Fruit fly (Drosophila melanogaster) whole organism, prepupa: ENCODE measurements around the gene CG12236.

Source experiments
- Blimp-1 ChIP-seq: fragments of 200-800 bp; sonication (Bioruptor generic); optimal IDR thresholded peaks from 3 replicates; lab custom pipeline; 2017; ENCODE audit warnings: missing biosample characterization, missing genetic modification characterization, mild to moderate bottlenecking, moderate library complexity, missing genetic modification reagents
- CG10631 ChIP-seq: fragments of 200-800 bp; sonication (Bioruptor generic); optimal IDR thresholded peaks from 2 replicates; lab custom pipeline; 2016; ENCODE audit warnings: missing biosample characterization, missing genetic modification characterization
- CG10669 ChIP-seq: fragments of 200-800 bp; sonication (Bioruptor generic); optimal IDR thresholded peaks from 3 replicates; lab custom pipeline; 2018; ENCODE audit warnings: missing biosample characterization, mild to moderate bottlenecking, missing genetic modification characterization, moderate library complexity
- CG11762 ChIP-seq: fragments of 200-800 bp; sonication (Bioruptor generic); optimal IDR thresholded peaks from 3 replicates; lab custom pipeline; 2016; ENCODE audit warnings: missing biosample characterization, missing genetic modification characterization; ENCODE audit not compliant: insufficient read depth
- CG11902 ChIP-seq: fragments of 200-800 bp; sonication (Bioruptor generic); optimal IDR thresholded peaks from 3 replicates; lab custom pipeline; 2016; ENCODE audit warnings: missing biosample characterization, missing genetic modification characterization
- CG15336 ChIP-seq: fragments of 200-800 bp; sonication (Bioruptor generic); IDR thresholded peaks from 2 replicates; pipeline ENCODE4 v1.3.6; 2022; ENCODE audit warnings: missing biosample characterization, missing genetic modification characterization
- CG1621 ChIP-seq: fragments of 200-800 bp; sonication (Bioruptor generic); optimal IDR thresholded peaks from 3 replicates; lab custom pipeline; 2018; ENCODE audit warnings: missing biosample characterization, mild to moderate bottlenecking, missing genetic modification characterization
- CG16779 ChIP-seq: fragments of 200-800 bp; sonication (Bioruptor generic); optimal IDR thresholded peaks from 3 replicates; lab custom pipeline; 2017; ENCODE audit warnings: missing biosample characterization, mild to moderate bottlenecking, missing genetic modification characterization
- CG31627 ChIP-seq: fragments of 200-800 bp; sonication (Bioruptor generic); optimal IDR thresholded peaks from 3 replicates; lab custom pipeline; 2016; ENCODE audit warnings: missing biosample characterization, missing genetic modification characterization
- CG32006 ChIP-seq: fragments of 200-800 bp; sonication (Bioruptor generic); optimal IDR thresholded peaks from 3 replicates; lab custom pipeline; 2017; ENCODE audit warnings: missing biosample characterization, mild to moderate bottlenecking, missing genetic modification characterization
- CG6163 ChIP-seq: fragments of 200-800 bp; sonication (Bioruptor generic); IDR thresholded peaks from 3 replicates; pipeline ENCODE4 v1.3.6; 2022; ENCODE audit warnings: missing biosample characterization, missing genetic modification characterization
- CG6276 ChIP-seq: fragments of 200-800 bp; sonication (Bioruptor generic); optimal IDR thresholded peaks from 2 replicates; lab custom pipeline; 2017; ENCODE audit warnings: missing biosample characterization, mild to moderate bottlenecking, missing genetic modification characterization
- CG6792 ChIP-seq: fragments of 200-800 bp; sonication (Bioruptor generic); optimal IDR thresholded peaks from 3 replicates; lab custom pipeline; 2016; ENCODE audit warnings: missing biosample characterization, missing genetic modification characterization
- CG6808 ChIP-seq: fragments of 200-800 bp; sonication (Bioruptor generic); optimal IDR thresholded peaks from 3 replicates; lab custom pipeline; 2017; ENCODE audit warnings: missing biosample characterization, missing genetic modification characterization, mild to moderate bottlenecking, moderate library complexity, missing genetic modification reagents
- CG8119 ChIP-seq: fragments of 200-800 bp; sonication (Bioruptor generic); IDR thresholded peaks from 3 replicates; pipeline ENCODE4 v1.3.6; 2022; ENCODE audit warnings: missing biosample characterization, missing genetic modification characterization
- CG8632 ChIP-seq: fragments of 200-800 bp; sonication (Bioruptor generic); optimal IDR thresholded peaks from 3 replicates; lab custom pipeline; 2016; ENCODE audit warnings: missing biosample characterization, missing genetic modification characterization
- Eip75B ChIP-seq: fragments of 200-800 bp; sonication (Bioruptor generic); optimal IDR thresholded peaks from 3 replicates; lab custom pipeline; 2016; ENCODE audit warnings: missing biosample characterization, missing genetic modification characterization
- Eip78C ChIP-seq: fragments of 200-800 bp; sonication (Bioruptor generic); peaks from one replicate; lab custom pipeline; 2016; ENCODE audit warnings: missing biosample characterization, missing genetic modification characterization
- Ets21C ChIP-seq: fragments of 200-800 bp; sonication (Bioruptor generic); optimal IDR thresholded peaks from 3 replicates; lab custom pipeline; 2016; ENCODE audit warnings: missing biosample characterization, missing genetic modification characterization
- Hr39 ChIP-seq: fragments of 200-800 bp; sonication (Bioruptor generic); optimal IDR thresholded peaks from 2 replicates; lab custom pipeline; 2016; ENCODE audit warnings: missing biosample characterization, missing genetic modification characterization
- Hr4 ChIP-seq: fragments of 200-800 bp; sonication (Bioruptor generic); optimal IDR thresholded peaks from 3 replicates; lab custom pipeline; 2016; ENCODE audit warnings: missing biosample characterization, missing genetic modification characterization
- Lpt ChIP-seq: fragments of 200-800 bp; sonication (Bioruptor generic); optimal IDR thresholded peaks from 3 replicates; lab custom pipeline; 2016; ENCODE audit warnings: missing biosample characterization, missing genetic modification characterization
- Met ChIP-seq: fragments of 200-800 bp; sonication (Bioruptor generic); optimal IDR thresholded peaks from 3 replicates; lab custom pipeline; 2016; ENCODE audit warnings: missing biosample characterization, missing genetic modification characterization
- Smox ChIP-seq: fragments of 200-800 bp; sonication (Bioruptor generic); optimal IDR thresholded peaks from 3 replicates; lab custom pipeline; 2016; ENCODE audit warnings: missing biosample characterization, missing genetic modification characterization
- Sox14 ChIP-seq: fragments of 200-800 bp; sonication (Bioruptor generic); optimal IDR thresholded peaks from 3 replicates; lab custom pipeline; 2016; ENCODE audit warnings: missing biosample characterization, missing genetic modification characterization
- Sox15 ChIP-seq: fragments of 200-800 bp; sonication (Bioruptor generic); optimal IDR thresholded peaks from 3 replicates; lab custom pipeline; 2016; ENCODE audit warnings: missing biosample characterization, missing genetic modification characterization
- acj6 ChIP-seq: fragments of 200-800 bp; sonication (Bioruptor generic); optimal IDR thresholded peaks from 3 replicates; lab custom pipeline; 2016; ENCODE audit warnings: missing biosample characterization, missing genetic modification characterization
- cyc ChIP-seq: fragments of 200-800 bp; sonication (Bioruptor generic); optimal IDR thresholded peaks from 3 replicates; lab custom pipeline; 2016; ENCODE audit warnings: missing biosample characterization, missing genetic modification characterization
- dac ChIP-seq: fragments of 200-800 bp; sonication (Bioruptor generic); optimal IDR thresholded peaks from 2 replicates; lab custom pipeline; 2017; ENCODE audit warnings: missing biosample characterization, mild to moderate bottlenecking, missing genetic modification characterization
- eg ChIP-seq: fragments of 200-800 bp; sonication (Bioruptor generic); IDR thresholded peaks from 3 replicates; pipeline ENCODE4 v1.3.6; 2022; ENCODE audit warnings: missing biosample characterization, missing genetic modification characterization
- fd59A ChIP-seq: fragments of 200-800 bp; sonication (Bioruptor generic); optimal IDR thresholded peaks from 2 replicates; lab custom pipeline; 2017; ENCODE audit warnings: missing biosample characterization, mild to moderate bottlenecking, missing genetic modification characterization, missing genetic modification reagents
- fd85E ChIP-seq: fragments of 200-800 bp; sonication (Bioruptor generic); optimal IDR thresholded peaks from 3 replicates; lab custom pipeline; 2016; ENCODE audit warnings: missing biosample characterization, missing genetic modification characterization
- fkh ChIP-seq: fragments of 200-800 bp; sonication (Bioruptor generic); optimal IDR thresholded peaks from 3 replicates; lab custom pipeline; 2017; ENCODE audit warnings: missing biosample characterization, mild to moderate bottlenecking, missing genetic modification characterization, moderate library complexity
- lz ChIP-seq: fragments of 200-800 bp; sonication (Bioruptor generic); optimal IDR thresholded peaks from 3 replicates; lab custom pipeline; 2016; ENCODE audit warnings: missing biosample characterization, missing genetic modification characterization
- pdm3 ChIP-seq: fragments of 200-800 bp; sonication (Bioruptor generic); optimal IDR thresholded peaks from 3 replicates; lab custom pipeline; 2016; ENCODE audit warnings: missing biosample characterization, missing genetic modification characterization
- salr ChIP-seq, 2 experiments: fragments of 200-800 bp; sonication (Bioruptor generic); optimal IDR thresholded peaks; 3 replicates each; lab custom pipeline; 2016 to 2018; ENCODE audit warnings: missing biosample characterization in 2 of 2, missing genetic modification characterization in 2 of 2, mild to moderate bottlenecking in 1 of 2
- ss ChIP-seq, 2 experiments: fragments of 200-800 bp; sonication (Bioruptor generic); optimal IDR thresholded peaks; 2 replicates in 1 of 2; 3 replicates in 1 of 2; lab custom pipeline; 2017 to 2018; ENCODE audit warnings: mild to moderate bottlenecking in 2 of 2, missing biosample characterization in 2 of 2, missing genetic modification characterization in 2 of 2, moderate library complexity in 1 of 2
- svp ChIP-seq: fragments of 200-800 bp; sonication (Bioruptor generic); peaks from one replicate; lab custom pipeline; 2016; ENCODE audit warnings: missing biosample characterization, missing genetic modification characterization
- vri ChIP-seq: fragments of 200-800 bp; sonication (Bioruptor generic); optimal IDR thresholded peaks from 3 replicates; lab custom pipeline; 2016; ENCODE audit warnings: missing biosample characterization, mild to moderate bottlenecking, missing genetic modification characterization

The CG12236 gene

DNA sequence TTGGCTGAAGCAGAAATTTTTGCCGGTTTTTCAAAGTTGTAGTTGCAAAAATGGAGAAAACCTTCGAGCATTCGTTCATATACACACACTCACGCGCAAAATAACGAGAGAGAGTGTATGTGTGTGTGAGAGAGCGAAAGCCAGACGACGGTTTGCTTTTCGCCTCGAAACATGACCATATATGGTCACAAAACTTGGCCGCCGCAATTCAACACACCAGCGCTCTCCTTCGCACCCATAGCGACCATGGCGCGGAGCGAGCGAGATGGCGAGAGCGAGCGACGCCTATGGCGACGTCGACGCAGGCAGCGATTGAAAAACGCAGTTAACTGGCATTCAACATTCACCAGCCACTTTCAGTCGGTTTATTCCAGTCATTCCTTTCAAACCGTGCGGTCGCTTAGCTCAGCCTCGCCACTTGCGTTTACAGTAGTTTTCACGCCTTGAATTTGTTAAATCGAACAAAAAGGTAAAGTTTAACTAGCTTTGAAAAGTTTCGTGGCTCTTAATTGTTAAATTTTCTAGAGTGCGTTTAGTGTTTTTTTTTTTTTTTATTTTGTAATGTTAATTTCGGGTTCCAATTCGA lies 6.2 kb upstream of the CG12236 start (continued):
- TF ChIP-seq Sox15 (GFP tag; lab: Kevin White, UChicago) = no peak
- peak; percentile 10 for TF ChIP-seq CG32006 (GFP tag; lab: Kevin White, UChicago)
- peak; percentile 36 for TF ChIP-seq Sox14 (GFP tag; lab: Kevin White, UChicago)
- TF ChIP-seq CG16779 (tag; lab: Kevin White, UChicago) = peak; percentile 5
- TF ChIP-seq vri (GFP tag; lab: Kevin White, UChicago) = peak; percentile 73
- TF ChIP-seq CG8119 = peak; percentile 32; the same call in 2 of the 3 replicates
- no peak for TF ChIP-seq Hr39 (GFP tag; lab: Kevin White, UChicago)
- TF ChIP-seq CG15336 (GFP tag; lab: Robert Waterston, UW) = peak; percentile 41; the same call in 1 of the 2 replicates
- no peak for TF ChIP-seq CG10631 (GFP tag; lab: Kevin White, UChicago)
- TF ChIP-seq CG1621 (tag; lab: Kevin White, UChicago) = peak; percentile 43
- TF ChIP-seq salr (GFP tag; optimal IDR thresholded peaks at IDR 0.05; lab: Kevin White, UChicago) = peak in 1 of 2 experiments; percentile 42
- TF ChIP-seq fkh (GFP tag; lab: Kevin White, UChicago) = peak; percentile 50
- TF ChIP-seq Met (GFP tag; lab: Kevin White, UChicago) = peak; percentile 16
- TF ChIP-seq acj6 (GFP tag; lab: Kevin White, UChicago) = no peak
- no peak for TF ChIP-seq pdm3 (GFP tag; lab: Kevin White, UChicago)
- TF ChIP-seq Hr4 = no peak
- peak; percentile 20 for TF ChIP-seq CG8632
- TF ChIP-seq Blimp-1 (GFP tag; lab: Kevin White, UChicago) = peak; percentile 32
- TF ChIP-seq svp (GFP tag; lab: Kevin White, UChicago) = peak; percentile 4
- TF ChIP-seq CG10669 = peak; percentile 21
- peak; percentile 40 for TF ChIP-seq Eip75B (GFP tag; lab: Kevin White, UChicago)
- TF ChIP-seq CG6276 = no peak

DNA sequence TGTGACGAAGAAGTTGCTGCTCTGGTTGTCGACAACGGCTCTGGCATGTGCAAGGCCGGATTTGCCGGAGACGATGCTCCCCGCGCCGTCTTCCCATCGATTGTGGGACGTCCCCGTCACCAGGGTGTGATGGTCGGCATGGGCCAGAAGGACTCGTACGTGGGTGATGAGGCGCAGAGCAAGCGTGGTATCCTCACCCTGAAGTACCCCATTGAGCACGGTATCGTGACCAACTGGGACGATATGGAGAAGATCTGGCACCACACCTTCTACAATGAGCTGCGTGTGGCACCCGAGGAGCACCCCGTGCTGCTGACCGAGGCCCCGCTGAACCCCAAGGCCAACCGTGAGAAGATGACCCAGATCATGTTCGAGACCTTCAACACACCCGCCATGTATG lies 5.2 kb upstream of the CG12236 start:
- no peak for TF ChIP-seq Lpt (GFP tag; lab: Kevin White, UChicago)
- TF ChIP-seq svp (GFP tag; lab: Kevin White, UChicago) = peak; percentile 68

DNA sequence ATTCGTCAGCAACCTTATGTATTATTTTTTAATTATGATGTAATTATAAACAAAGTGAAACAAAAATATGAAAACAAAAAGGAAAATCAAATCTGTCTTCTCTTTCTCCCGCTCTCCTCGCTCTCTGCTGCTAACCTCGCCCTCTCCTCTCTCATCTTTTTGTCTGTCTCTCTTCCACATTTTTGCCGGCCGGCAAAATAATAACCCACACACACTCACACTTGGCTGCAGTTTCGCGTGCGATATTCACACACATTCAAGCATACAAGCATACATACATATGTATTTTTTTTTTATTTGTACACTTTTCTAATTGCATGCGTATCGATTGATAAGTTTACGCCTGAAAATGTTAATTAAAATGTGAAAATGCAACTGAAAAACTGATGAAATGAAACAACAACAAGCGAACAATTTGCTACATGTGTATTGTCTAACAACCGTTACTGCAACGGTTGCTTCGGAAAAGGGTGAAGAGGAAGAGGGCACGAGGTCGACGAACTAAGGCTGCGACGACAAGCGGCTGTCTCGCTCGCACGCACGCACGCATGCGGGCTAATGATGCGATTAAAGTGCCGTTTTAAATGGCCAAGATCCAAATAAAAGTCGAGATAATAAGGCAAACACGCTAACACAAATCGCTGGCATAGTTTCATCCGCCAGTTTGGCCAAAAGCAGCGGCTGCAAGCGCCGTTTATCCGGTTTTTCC lies 3.4 kb upstream of the CG12236 start:
- TF ChIP-seq CG6163 (GFP tag; lab: Robert Waterston, UW) (0 out of 3 replicates have a peak, but pooled peaks have one; percentile 38), dac (no peak), CG31627 (GFP tag; lab: Kevin White, UChicago) (no peak), CG6808 (no peak), Sox14 (GFP tag; lab: Kevin White, UChicago) (no peak), Ets21C (GFP tag; lab: Kevin White, UChicago) (no peak), ss (GFP tag; optimal IDR thresholded peaks at IDR 0.05; lab: Kevin White, UChicago) (no peak), svp (GFP tag; lab: Kevin White, UChicago) (peak; percentile 78), Hr4 (no peak), fkh (GFP tag; lab: Kevin White, UChicago) (no peak), CG11902 (no peak), Hr39 (GFP tag; lab: Kevin White, UChicago) (no peak), CG11762 (GFP tag; lab: Kevin White, UChicago) (no peak), CG15336 (GFP tag; lab: Robert Waterston, UW) (no peak), cyc (GFP tag; lab: Kevin White, UChicago) (no peak), salr (GFP tag; optimal IDR thresholded peaks at IDR 0.05; lab: Kevin White, UChicago) (no peak), Blimp-1 (GFP tag; lab: Kevin White, UChicago) (no peak), Smox (GFP tag; lab: Kevin White, UChicago) (no peak), vri (GFP tag; lab: Kevin White, UChicago) (peak; percentile 91), acj6 (GFP tag; lab: Kevin White, UChicago) (no peak), CG6792 (GFP tag; lab: Kevin White, UChicago) (no peak), fd85E (no peak), eg (GFP tag; lab: Robert Waterston, UW) (peak; percentile 5; the same call in 1 of the 3 replicates), fd59A (GFP tag; lab: Kevin White, UChicago) (no peak), Eip78C (peak; percentile 60), CG6276 (no peak), CG32006 (GFP tag; lab: Kevin White, UChicago) (no peak), lz (no peak)
- TF ChIP-seq, all 60 proteins: peak for 5
